Worm (Caenorhabditis elegans): Measurements from ENCODE around the gene clec-208.

clec-208 gene

ce11 chrV:2099040-2099439 is 1.3 kb downstream of the clec-208 start, which contains the start of gene F36F12.7:
TSS of gene F36F12.7 (plus strand) at chrV:2099340.
- TF ChIP-seq ceh-40 (GFP tag; IDR thresholded peaks at IDR 0.05), result no peak
- TF ChIP-seq unc-130 (GFP tag; optimal IDR thresholded peaks at IDR 0.05), result no peak
- TF ChIP-seq lin-26 (GFP tag; IDR thresholded peaks at IDR 0.05), result no peak
- no peak for TF ChIP-seq ztf-18 (tag; optimal IDR thresholded peaks at IDR 0.05)
- no peak for TF ChIP-seq zim-3 (tag; optimal IDR thresholded peaks at IDR 0.05)
- TF ChIP-seq nhr-120 (GFP tag; IDR thresholded peaks at IDR 0.05), result no peak

- TF ChIP-seq tbx-9 (tag; optimal IDR thresholded peaks at IDR 0.05; ENCODE audit: borderline replicate concordance) (no peak), K11D2.4 (GFP tag; IDR thresholded peaks at IDR 0.05) (no peak), aptf-3 (GFP tag; IDR thresholded peaks at IDR 0.05) (no peak), aptf-2 (GFP tag; conservative IDR thresholded peaks at IDR 0.05) (no peak), ztf-25 (GFP tag; IDR thresholded peaks at IDR 0.05) (no peak), pha-4 (tag; optimal IDR thresholded peaks at IDR 0.05) (no peak), madf-6 (GFP tag; IDR thresholded peaks at IDR 0.05) (no peak), F57C9.4 (tag; optimal IDR thresholded peaks at IDR 0.05) (no peak), snpc-4 (GFP tag; optimal IDR thresholded peaks at IDR 0.05) (no peak), snpc-4 (tag; optimal IDR thresholded peaks at IDR 0.05) (no peak), efl-1 (GFP tag; optimal IDR thresholded peaks at IDR 0.05) (no peak), sptf-2 (GFP tag; optimal IDR thresholded peaks at IDR 0.05) (no peak), ztf-28 (GFP tag; IDR thresholded peaks at IDR 0.05) (no peak), nfyb-1 (GFP tag; IDR thresholded peaks at IDR 0.05) (no peak), F10E7.11 (tag; optimal IDR thresholded peaks at IDR 0.05) (no peak), sea-2 (GFP tag; IDR thresholded peaks at IDR 0.05) (no peak)
Observed at ce11 chrV:2103118-2103517, 5.4 kb downstream of the clec-208 start, which contains the start of gene F36F12.1. TSS of gene F36F12.1 (minus strand) at chrV:2103218.

ce11 chrV:2105976-2106375 is 8.2 kb downstream of the clec-208 start, which contains the start of gene F22F7.4:
TSS of gene F22F7.4 (minus strand) at chrV:2106076.
- no peak for TF ChIP-seq ztf-28 (GFP tag; IDR thresholded peaks at IDR 0.05)

- TF ChIP-seq athp-1 (tag; optimal IDR thresholded peaks at IDR 0.05) (no peak), tbp1 (GFP tag; optimal IDR thresholded peaks at IDR 0.05) (no peak), F57C9.4 (tag; optimal IDR thresholded peaks at IDR 0.05) (no peak), aptf-2 (GFP tag; conservative IDR thresholded peaks at IDR 0.05) (no peak), nhr-80 (tag; optimal IDR thresholded peaks at IDR 0.05) (peak; percentile 22), unc-62 (GFP tag; optimal IDR thresholded peaks at IDR 0.05) (no peak)
Observed at ce11 chrV:2109295-2109694, 11.5 kb downstream of the clec-208 start, which contains the start of gene ckb-4. TSS of gene ckb-4 (minus strand) at chrV:2109434.

- TF ChIP-seq madf-10 (tag; optimal IDR thresholded peaks at IDR 0.05) (no peak), ama-1 (optimal IDR thresholded peaks at IDR 0.05) (no peak), ama-1 (GFP tag; optimal IDR thresholded peaks at IDR 0.05) (no peak), F57C9.4 (tag; optimal IDR thresholded peaks at IDR 0.05) (no peak), hsf-1 (GFP tag; IDR thresholded peaks at IDR 0.05) (no peak), repo-1 (tag; optimal IDR thresholded peaks at IDR 0.05) (no peak), let-526 (GFP tag; IDR thresholded peaks at IDR 0.05) (no peak), nhr-90 (tag; optimal IDR thresholded peaks at IDR 0.05) (no peak), aptf-2 (GFP tag; conservative IDR thresholded peaks at IDR 0.05) (no peak)
Observed at ce11 chrV:2110368-2110767, 12.6 kb downstream of the clec-208 start, which contains the start of gene F22F7.3. TSS of gene F22F7.3 (plus strand) at chrV:2110668.

- TF ChIP-seq ztf-25 (GFP tag; IDR thresholded peaks at IDR 0.05) (no peak), F33H1.4 (GFP tag; IDR thresholded peaks at IDR 0.05) (no peak), tbx-9 (tag; optimal IDR thresholded peaks at IDR 0.05; ENCODE audit: borderline replicate concordance) (no peak), ztf-6 (GFP tag; IDR thresholded peaks at IDR 0.05) (no peak), nfya-2 (GFP tag; IDR thresholded peaks at IDR 0.05) (no peak), let-526 (GFP tag; IDR thresholded peaks at IDR 0.05) (no peak), lin-40 (tag; optimal IDR thresholded peaks at IDR 0.05) (no peak), zfh-2 (GFP tag; conservative IDR thresholded peaks at IDR 0.05) (no peak)
Observed at ce11 chrV:2118574-2118973, 20.8 kb downstream of the clec-208 start, which contains the start of gene bgnt-1.2. TSS of gene bgnt-1.2 (minus strand) at chrV:2118674.

All from whole organism, young adult.